Worm (Caenorhabditis elegans) whole organism, L2 larva: ENCODE results near the gene mboa-1.

Experiments used
- C34F6.9 ChIP-seq: fragments of 150-350 bp; optimal IDR thresholded peaks from 2 replicates; lab custom pipeline; 2014; ENCODE audit warnings: missing biosample characterization, missing genetic modification characterization
- F13H6.1 ChIP-seq: sonication (generic microtip); optimal IDR thresholded peaks from 2 replicates; lab custom pipeline; 2016; ENCODE audit warnings: missing genetic modification characterization, missing compliant biosample characterization
- R02D3.7 ChIP-seq: fragments of 150-350 bp; optimal IDR thresholded peaks from 2 replicates; lab custom pipeline; 2014; ENCODE audit warnings: missing biosample characterization, missing genetic modification characterization
- ZK546.5 ChIP-seq: sonication (generic microtip); optimal IDR thresholded peaks from 2 replicates; lab custom pipeline; 2017; ENCODE audit warnings: missing biosample characterization, missing genetic modification characterization
- ama-1 ChIP-seq: fragments of 150-350 bp; optimal IDR thresholded peaks from 2 replicates; lab custom pipeline; 2018; ENCODE audit warnings: inconsistent platforms
- blmp-1 ChIP-seq: sonication (generic microtip); optimal IDR thresholded peaks from 2 replicates; lab custom pipeline; 2017; ENCODE audit warnings: missing genetic modification characterization, mild to moderate bottlenecking, missing compliant biosample characterization, antibody characterized with exemption, moderate library complexity; ENCODE audit not compliant: insufficient read depth
- ceh-16 ChIP-seq: fragments of 150-350 bp; optimal IDR thresholded peaks from 2 replicates; lab custom pipeline; 2014; ENCODE audit warnings: missing biosample characterization, missing genetic modification characterization
- ceh-82 ChIP-seq: fragments of 150-350 bp; optimal IDR thresholded peaks from 2 replicates; lab custom pipeline; 2014; ENCODE audit warnings: missing biosample characterization, missing genetic modification characterization
- crh-2 ChIP-seq: sonication (generic microtip); optimal IDR thresholded peaks from 2 replicates; lab custom pipeline; 2017; ENCODE audit warnings: missing biosample characterization, missing genetic modification characterization
- dmd-4 ChIP-seq: sonication (generic microtip); optimal IDR thresholded peaks from 2 replicates; lab custom pipeline; 2017; ENCODE audit warnings: missing biosample characterization, missing genetic modification characterization
- egl-27 ChIP-seq: sonication (generic microtip); optimal IDR thresholded peaks from 3 replicates; lab custom pipeline; 2017; ENCODE audit warnings: missing biosample characterization, missing genetic modification reagents, missing genetic modification characterization
- elt-3 ChIP-seq: sonication (generic microtip); optimal IDR thresholded peaks from 2 replicates; lab custom pipeline; 2017; ENCODE audit warnings: missing biosample characterization, missing genetic modification characterization
- fos-1 ChIP-seq: fragments of 150-350 bp; optimal IDR thresholded peaks from 2 replicates; lab custom pipeline; 2014; ENCODE audit warnings: missing biosample characterization, missing genetic modification characterization
- gmeb-1 ChIP-seq: fragments of 150-350 bp; optimal IDR thresholded peaks from 2 replicates; lab custom pipeline; 2014; ENCODE audit warnings: missing biosample characterization, missing genetic modification characterization
- lin-11 ChIP-seq: fragments of 150-350 bp; sonication (generic microtip); optimal IDR thresholded peaks from 2 replicates; lab custom pipeline; 2014; ENCODE audit warnings: missing biosample characterization, missing genetic modification characterization, inconsistent platforms, mixed read lengths
- lin-13 ChIP-seq: fragments of 150-350 bp; optimal IDR thresholded peaks from 2 replicates; lab custom pipeline; 2014; ENCODE audit warnings: missing biosample characterization, missing genetic modification reagents, missing genetic modification characterization
- lsy-2 ChIP-seq, 2 experiments: fragments of 150-350 bp in 1 of 2; sonication (generic microtip) in 1 of 2; optimal IDR thresholded peaks; 2 replicates each; lab custom pipeline; 2014 to 2017; ENCODE audit warnings: missing biosample characterization in 2 of 2, missing genetic modification characterization in 2 of 2
- nhr-10 ChIP-seq: sonication (generic microtip); optimal IDR thresholded peaks from 2 replicates; lab custom pipeline; 2017; ENCODE audit warnings: missing biosample characterization, missing genetic modification characterization
- nhr-12 ChIP-seq: fragments of 150-350 bp; optimal IDR thresholded peaks from 2 replicates; lab custom pipeline; 2014; ENCODE audit warnings: missing biosample characterization, missing genetic modification characterization
- nhr-129 ChIP-seq: fragments of 150-350 bp; optimal IDR thresholded peaks from 2 replicates; lab custom pipeline; 2014; ENCODE audit warnings: missing biosample characterization, missing genetic modification characterization
- nhr-21 ChIP-seq: fragments of 150-350 bp; optimal IDR thresholded peaks from 2 replicates; lab custom pipeline; 2014; ENCODE audit warnings: missing biosample characterization, missing genetic modification characterization
- nhr-25 ChIP-seq: fragments of 150-350 bp; sonication (generic microtip); optimal IDR thresholded peaks from 3 replicates; lab custom pipeline; 2014; ENCODE audit warnings: missing biosample characterization, missing genetic modification characterization
- nhr-6 ChIP-seq: fragments of 150-350 bp; optimal IDR thresholded peaks from 2 replicates; lab custom pipeline; 2014; ENCODE audit warnings: missing biosample characterization, missing genetic modification characterization
- peb-1 ChIP-seq: fragments of 150-350 bp; optimal IDR thresholded peaks from 2 replicates; lab custom pipeline; 2014; ENCODE audit warnings: missing biosample characterization, missing genetic modification characterization
- sem-4 ChIP-seq: fragments of 150-350 bp; optimal IDR thresholded peaks from 2 replicates; lab custom pipeline; 2014; ENCODE audit warnings: missing biosample characterization, missing genetic modification reagents, missing genetic modification characterization
- skn-1 ChIP-seq: sonication (generic microtip); optimal IDR thresholded peaks from 2 replicates; lab custom pipeline; 2017; ENCODE audit warnings: missing biosample characterization, missing genetic modification characterization
- sma-3 ChIP-seq: sonication (generic microtip); optimal IDR thresholded peaks from 2 replicates; lab custom pipeline; 2016; ENCODE audit warnings: missing genetic modification reagents, missing genetic modification characterization, missing compliant biosample characterization
- sma-9 ChIP-seq, 2 experiments: fragments of 150-350 bp in 1 of 2; sonication (generic microtip) in 1 of 2; optimal IDR thresholded peaks; 2 replicates each; lab custom pipeline; 2014 to 2016; ENCODE audit warnings: missing genetic modification characterization in 2 of 2, mild to moderate bottlenecking in 1 of 2, missing biosample characterization in 1 of 2, missing compliant biosample characterization in 1 of 2, missing genetic modification reagents in 1 of 2, moderate library complexity in 1 of 2
- snpc-4 ChIP-seq: fragments of 150-350 bp; optimal IDR thresholded peaks from 2 replicates; lab custom pipeline; 2014; ENCODE audit warnings: missing biosample characterization, missing genetic modification characterization
- unc-39 ChIP-seq: fragments of 150-350 bp; optimal IDR thresholded peaks from 2 replicates; lab custom pipeline; 2014; ENCODE audit warnings: missing biosample characterization, missing genetic modification characterization
- ztf-11 ChIP-seq: sonication (generic microtip); optimal IDR thresholded peaks from 2 replicates; lab custom pipeline; 2017; ENCODE audit warnings: missing biosample characterization, missing genetic modification characterization
- ztf-4 ChIP-seq: fragments of 150-350 bp; optimal IDR thresholded peaks from 2 replicates; lab custom pipeline; 2014; ENCODE audit warnings: missing biosample characterization, missing genetic modification characterization

The mboa-1 gene

ce11 chrX:16024558-16024957 lies 6.0 kb upstream of the mboa-1 start (continued):
- TF ChIP-seq egl-27 (tag; lab: Kevin White, UChicago) = peak; percentile 82
- TF ChIP-seq nhr-21 = peak; percentile 75
- peak; percentile 79 for TF ChIP-seq fos-1 (tag; lab: Kevin White, UChicago)
- TF ChIP-seq lin-13 (GFP tag; lab: Kevin White, UChicago) = peak; percentile 60
- TF ChIP-seq dmd-4 = no peak
- peak; percentile 75 for TF ChIP-seq nhr-129 (tag; lab: Kevin White, UChicago)

ce11 chrX:16028980-16029379 lies 1.6 kb upstream of the mboa-1 start:
- no peak for TF ChIP-seq nhr-6 (tag; lab: Kevin White, UChicago)
- TF ChIP-seq ama-1 (lab: Kevin White, UChicago) = no peak
- no peak for TF ChIP-seq C34F6.9 (tag; lab: Kevin White, UChicago)
- no peak for TF ChIP-seq elt-3 (tag; lab: Kevin White, UChicago)
- TF ChIP-seq peb-1 (tag; lab: Kevin White, UChicago) = no peak
- no peak for TF ChIP-seq R02D3.7 (tag; lab: Kevin White, UChicago)
- no peak for TF ChIP-seq skn-1 (tag; lab: Kevin White, UChicago)
- no peak for TF ChIP-seq lin-13 (GFP tag; lab: Kevin White, UChicago)
- TF ChIP-seq sma-3 (GFP tag; lab: Kevin White, UChicago) = no peak

ce11 chrX:16039173-16039572 lies 8.6 kb downstream of the mboa-1 start:
- TF ChIP-seq egl-27 (tag; lab: Kevin White, UChicago) = no peak
- peak; percentile 5 for TF ChIP-seq fos-1 (tag; lab: Kevin White, UChicago)

- peak in 1 of 2 experiments; percentile 28 for TF ChIP-seq lsy-2 (tag; optimal IDR thresholded peaks at IDR 0.05; lab: Kevin White, UChicago)
- peak; percentile 25 for TF ChIP-seq C34F6.9 (tag; lab: Kevin White, UChicago)
- TF ChIP-seq lin-11 (tag; lab: Kevin White, UChicago) = peak; percentile 13
- no peak for TF ChIP-seq sma-3 (GFP tag; lab: Kevin White, UChicago)
- TF ChIP-seq sma-9 (GFP tag; optimal IDR thresholded peaks at IDR 0.05; lab: Kevin White, UChicago) = peak; percentile 54
- TF ChIP-seq sma-9 (tag; optimal IDR thresholded peaks at IDR 0.05; lab: Kevin White, UChicago) = no peak
- peak; percentile 0 for TF ChIP-seq egl-27 (tag; lab: Kevin White, UChicago)
- no peak for TF ChIP-seq nhr-12
- no peak for TF ChIP-seq ztf-4 (tag; lab: Kevin White, UChicago)
- TF ChIP-seq ztf-11 (tag; lab: Kevin White, UChicago) = no peak
- TF ChIP-seq blmp-1 (tag; lab: Kevin White, UChicago) = peak; percentile 61
- no peak for TF ChIP-seq ceh-16 (tag; lab: Kevin White, UChicago)
- TF ChIP-seq nhr-129 (tag; lab: Kevin White, UChicago) = peak; percentile 66
- peak; percentile 49 for TF ChIP-seq nhr-25 (tag; lab: Kevin White, UChicago)
- no peak for TF ChIP-seq skn-1 (tag; lab: Kevin White, UChicago)
- peak; percentile 22 for TF ChIP-seq crh-2 (tag; lab: Kevin White, UChicago)
- TF ChIP-seq nhr-10 (tag; lab: Kevin White, UChicago) = no peak
- TF ChIP-seq F13H6.1 = peak; percentile 62
- peak; percentile 39 for TF ChIP-seq fos-1 (tag; lab: Kevin White, UChicago)
Measured at ce11 chrX:16040207-16040716, 9.7 kb downstream of the mboa-1 start, which contains the start of gene B0395.3. B0395.3 (minus strand) TSS chrX:16040257.

- no peak for TF ChIP-seq egl-27 (tag; lab: Kevin White, UChicago)
- no peak for TF ChIP-seq ceh-82 (tag; lab: Kevin White, UChicago)
- TF ChIP-seq nhr-21 = no peak
- no peak for TF ChIP-seq ztf-4 (tag; lab: Kevin White, UChicago)
- TF ChIP-seq F13H6.1 = no peak
- no peak for TF ChIP-seq gmeb-1 (tag; lab: Kevin White, UChicago)
- TF ChIP-seq snpc-4 (tag; lab: Kevin White, UChicago) = no peak
- no peak for TF ChIP-seq sem-4 (tag; lab: Kevin White, UChicago)
- TF ChIP-seq peb-1 (tag; lab: Kevin White, UChicago) = no peak
- TF ChIP-seq ZK546.5 (tag; lab: Kevin White, UChicago) = no peak
- no peak for TF ChIP-seq dmd-4
- TF ChIP-seq unc-39 (tag; lab: Kevin White, UChicago) = no peak
- no peak for TF ChIP-seq ama-1 (lab: Kevin White, UChicago)
- TF ChIP-seq nhr-129 (tag; lab: Kevin White, UChicago) = no peak
- TF ChIP-seq lsy-2 (tag; optimal IDR thresholded peaks at IDR 0.05; lab: Kevin White, UChicago) = no peak
- TF ChIP-seq fos-1 (tag; lab: Kevin White, UChicago) = no peak
- TF ChIP-seq lin-13 (GFP tag; lab: Kevin White, UChicago) = no peak
- TF ChIP-seq elt-3 (tag; lab: Kevin White, UChicago) = no peak
Measured at ce11 chrX:16041808-16042207, 11.2 kb downstream of the mboa-1 start.
